Worm (Caenorhabditis elegans): ENCODE results near the gene C18B2.2.

DNA sequence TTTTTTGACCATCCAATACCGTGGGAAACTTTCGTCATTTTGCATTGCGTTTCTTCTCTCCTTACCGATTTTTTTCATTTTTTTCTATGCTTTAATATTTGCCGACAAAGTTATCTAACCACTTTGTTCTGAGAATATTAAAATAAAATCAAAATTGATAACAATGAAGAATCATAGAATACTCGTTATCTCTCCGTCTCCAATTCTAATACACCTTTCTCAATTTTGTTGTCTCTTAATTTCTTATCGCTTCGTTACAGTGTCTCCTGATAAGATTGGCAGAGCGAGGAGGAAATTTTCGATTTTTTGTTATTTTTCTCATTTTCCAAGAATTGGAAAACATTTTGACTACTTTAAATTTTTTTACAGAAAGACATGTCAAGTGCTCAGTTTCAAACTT, 47.0 kb upstream of the C18B2.2 start, which contains the start of gene ckc-1:
- no peak for TF ChIP-seq aly-1 (tag; optimal IDR thresholded peaks at IDR 0.05)
- TF ChIP-seq hmg-4 (GFP tag; optimal IDR thresholded peaks at IDR 0.05): no peak
- TF ChIP-seq F13C5.2 (tag; optimal IDR thresholded peaks at IDR 0.05): no peak
- no peak for TF ChIP-seq tbx-37 (GFP tag; conservative IDR thresholded peaks at IDR 0.05)
- no peak for TF ChIP-seq tra-4 (tag; optimal IDR thresholded peaks at IDR 0.05)
- TF ChIP-seq pes-1 (GFP tag; IDR thresholded peaks at IDR 0.05): no peak
- TF ChIP-seq ama-1 (optimal IDR thresholded peaks at IDR 0.05): no peak
- TF ChIP-seq tbx-11 (GFP tag; IDR thresholded peaks at IDR 0.05): no peak
